Fruit fly (Drosophila melanogaster): Measurements from ENCODE around the gene CG32148.

The CG32148 gene

DNA sequence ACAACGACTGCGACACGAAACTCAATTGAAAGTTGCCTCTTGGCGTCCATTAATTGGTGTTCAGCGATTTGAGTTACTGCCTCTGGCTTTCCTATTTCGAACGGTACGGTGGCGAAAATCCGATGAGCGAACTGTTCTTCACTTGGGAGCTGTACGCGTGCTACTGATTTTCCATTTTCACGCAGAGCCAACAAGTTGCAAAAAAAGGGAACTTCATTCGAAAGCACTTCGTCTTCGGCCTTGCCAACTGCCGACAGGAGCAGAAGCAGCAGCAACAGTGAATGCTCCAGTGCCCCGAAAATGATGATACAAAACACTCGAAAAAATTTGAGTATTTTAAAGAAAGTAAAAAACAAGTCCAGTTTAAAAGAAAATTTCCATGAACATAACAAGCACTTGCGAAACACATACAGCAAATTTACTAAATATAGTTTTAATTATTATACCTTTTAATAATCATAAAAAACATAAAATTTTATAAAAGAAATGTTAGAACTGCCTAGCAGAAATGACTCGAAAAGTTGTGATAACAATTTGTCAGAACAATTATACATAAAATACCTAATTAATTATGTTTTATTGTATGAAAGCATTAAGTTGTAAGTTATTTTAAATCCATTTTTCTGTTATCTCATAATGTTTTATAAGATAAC lies 10.9 kb downstream of the CG32148 start (continued):
- TF ChIP-seq D (optimal IDR thresholded peaks at IDR 0.05) (no peak), D (GFP tag; optimal IDR thresholded peaks at IDR 0.05) (peak; percentile 30), Oaz (GFP tag; IDR thresholded peaks at IDR 0.05) (no peak), vvl (GFP tag; IDR thresholded peaks at IDR 0.05) (no peak), CG3847 (GFP tag; IDR thresholded peaks at IDR 0.05) (no peak), Kr (GFP tag; optimal IDR thresholded peaks at IDR 0.05) (no peak), schlank (tag; optimal IDR thresholded peaks at IDR 0.05) (no peak), CG9797 (GFP tag; optimal IDR thresholded peaks at IDR 0.05) (no peak), hkb (optimal IDR thresholded peaks at IDR 0.05) (no peak), hkb (GFP tag; IDR thresholded peaks at IDR 0.05) (0 out of 2 replicates have a peak, but pooled peaks have one; percentile 17), dysf (GFP tag; IDR thresholded peaks at IDR 0.05) (0 out of 3 replicates have a peak, but pooled peaks have one; percentile 27), gem (tag; optimal IDR thresholded peaks at IDR 0.05) (peak; percentile 68), CG8388 (GFP tag; optimal IDR thresholded peaks at IDR 0.05) (peak; percentile 10), chm (GFP tag; IDR thresholded peaks at IDR 0.05) (no peak), rib (GFP tag; IDR thresholded peaks at IDR 0.05) (no peak), CG9609 (GFP tag; optimal IDR thresholded peaks at IDR 0.05) (no peak), abd-A (tag; optimal IDR thresholded peaks at IDR 0.05) (peak; percentile 34), Hand (GFP tag; optimal IDR thresholded peaks at IDR 0.05) (peak; percentile 73), aop (GFP tag; IDR thresholded peaks at IDR 0.05) (no peak), H2.0 (GFP tag; IDR thresholded peaks at IDR 0.05) (no peak), sc (optimal IDR thresholded peaks at IDR 0.05) (no peak), sc (GFP tag; optimal IDR thresholded peaks at IDR 0.05) (no peak), sqz (GFP tag; optimal IDR thresholded peaks at IDR 0.05) (no peak), CG31365 (tag; optimal IDR thresholded peaks at IDR 0.05) (no peak), CG10565 (GFP tag; optimal IDR thresholded peaks at IDR 0.05) (no peak), Scr (GFP tag; IDR thresholded peaks at IDR 0.05; ENCODE audit: partially characterized antibody) (no peak), D19B (GFP tag; optimal IDR thresholded peaks at IDR 0.05) (peak; percentile 23), lbe (GFP tag; optimal IDR thresholded peaks at IDR 0.05) (no peak), CG4424 (GFP tag; optimal IDR thresholded peaks at IDR 0.05) (peak; percentile 13), nau (GFP tag; optimal IDR thresholded peaks at IDR 0.05) (no peak), ase (GFP tag; IDR thresholded peaks at IDR 0.05) (no peak), CG17186 (GFP tag; optimal IDR thresholded peaks at IDR 0.05) (no peak), CG2120 (GFP tag; optimal IDR thresholded peaks at IDR 0.05) (peak; percentile 35), CG17612 (GFP tag; IDR thresholded peaks at IDR 0.05) (no peak), Hr78 (GFP tag; optimal IDR thresholded peaks at IDR 0.05) (no peak), her (GFP tag; optimal IDR thresholded peaks at IDR 0.05) (no peak), phol (tag; optimal IDR thresholded peaks at IDR 0.05) (peak; percentile 40), CG4404 (GFP tag; IDR thresholded peaks at IDR 0.05) (no peak), CG7271 (tag; optimal IDR thresholded peaks at IDR 0.05) (no peak), jumu (GFP tag; optimal IDR thresholded peaks at IDR 0.05) (no peak), D19A (tag; optimal IDR thresholded peaks at IDR 0.05) (peak; percentile 32), CG10654 (GFP tag; optimal IDR thresholded peaks at IDR 0.05) (no peak), B-H2 (GFP tag; optimal IDR thresholded peaks at IDR 0.05) (peak; percentile 37), Dfd (GFP tag; optimal IDR thresholded peaks at IDR 0.05) (no peak), MESR4 (GFP tag; optimal IDR thresholded peaks at IDR 0.05) (no peak), nom (GFP tag; optimal IDR thresholded peaks at IDR 0.05) (no peak), lola (GFP tag; optimal IDR thresholded peaks at IDR 0.05) (no peak), CG6175 (GFP tag; IDR thresholded peaks at IDR 0.05) (no peak), CG8290 (GFP tag; optimal IDR thresholded peaks at IDR 0.05) (no peak), CG8290 (tag; optimal IDR thresholded peaks at IDR 0.05) (no peak), vfl (GFP tag; optimal IDR thresholded peaks at IDR 0.05) (no peak)

Measured in whole organism, embryonic.